Worm (Caenorhabditis elegans): Measurements from ENCODE around the gene C35A5.11.

DNA sequence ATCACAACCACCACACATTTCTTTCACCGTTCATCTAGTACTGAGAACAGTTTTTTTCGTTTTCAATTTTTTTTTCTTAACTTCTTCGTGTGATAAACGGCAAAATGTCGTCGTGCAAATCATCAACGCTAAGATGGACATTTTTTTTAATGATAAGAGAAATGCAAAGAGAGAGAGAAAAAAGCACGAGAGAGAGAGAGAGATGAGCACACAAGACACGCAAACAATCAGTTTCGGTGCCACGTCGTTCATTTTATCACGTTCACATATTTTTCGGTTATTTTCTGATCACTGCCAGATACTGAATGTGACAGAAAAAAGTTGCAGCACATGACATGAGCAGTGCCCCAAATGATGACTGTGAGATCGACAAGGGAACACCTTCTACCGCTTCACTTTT, 34.7 kb downstream of the C35A5.11 start, which contains the start of gene egl-9:
- TF ChIP-seq ztf-29 (GFP tag; IDR thresholded peaks at IDR 0.05) (no peak), T22C8.4 (GFP tag; IDR thresholded peaks at IDR 0.05) (no peak), cog-1 (tag; optimal IDR thresholded peaks at IDR 0.05) (no peak), flt-1 (GFP tag; IDR thresholded peaks at IDR 0.05) (no peak)

All from whole organism, midembryonic.